Worm (Caenorhabditis elegans) whole organism, L1 larva: ENCODE results near the gene C47A4.1.

Experiments
- blmp-1 ChIP-seq: fragments of 150-350 bp; optimal IDR thresholded peaks from 2 replicates; lab custom pipeline; 2014; ENCODE audit warnings: missing biosample characterization, missing genetic modification characterization
- egl-27 ChIP-seq, 2 experiments: fragments of 150-350 bp in 1 of 2; sonication (generic microtip); optimal IDR thresholded peaks; 3 replicates each; lab custom pipeline; 2017 to 2018; ENCODE audit warnings: missing biosample characterization in 2 of 2, missing genetic modification characterization in 2 of 2, missing genetic modification reagents in 2 of 2
- lin-13 ChIP-seq: fragments of 150-350 bp; optimal IDR thresholded peaks from 2 replicates; lab custom pipeline; 2014; ENCODE audit warnings: missing biosample characterization, missing genetic modification reagents, missing genetic modification characterization
- lir-3 ChIP-seq: sonication (generic microtip); optimal IDR thresholded peaks from 2 replicates; lab custom pipeline; 2016; ENCODE audit warnings: mild to moderate bottlenecking, missing genetic modification characterization, moderate library complexity, missing compliant biosample characterization; ENCODE audit not compliant: poor library complexity
- mef-2 ChIP-seq: fragments of 150-350 bp; optimal IDR thresholded peaks from 2 replicates; lab custom pipeline; 2014; ENCODE audit warnings: missing biosample characterization, missing genetic modification characterization
- mep-1 ChIP-seq: fragments of 150-350 bp; optimal IDR thresholded peaks from 2 replicates; lab custom pipeline; 2014; ENCODE audit warnings: missing biosample characterization, missing genetic modification characterization
- nhr-11 ChIP-seq: fragments of 150-350 bp; optimal IDR thresholded peaks from 2 replicates; lab custom pipeline; 2014; ENCODE audit warnings: missing biosample characterization, missing genetic modification characterization
- nhr-77 ChIP-seq: fragments of 150-350 bp; optimal IDR thresholded peaks from 2 replicates; lab custom pipeline; 2014; ENCODE audit warnings: missing biosample characterization, missing genetic modification characterization
- pqm-1 ChIP-seq: sonication (generic microtip); optimal IDR thresholded peaks from 3 replicates; lab custom pipeline; 2017; ENCODE audit warnings: missing biosample characterization, missing genetic modification characterization
- unc-62 ChIP-seq: fragments of 150-350 bp; optimal IDR thresholded peaks from 2 replicates; lab custom pipeline; 2014; ENCODE audit warnings: missing biosample characterization, missing genetic modification reagents, missing genetic modification characterization
- unc-86 ChIP-seq: sonication (generic microtip); optimal IDR thresholded peaks from 2 replicates; lab custom pipeline; 2016; ENCODE audit warnings: missing genetic modification characterization, missing compliant biosample characterization
- ztf-11 ChIP-seq, 2 experiments: sonication (generic microtip); optimal IDR thresholded peaks; 2 replicates each; lab custom pipeline; 2016 to 2017; ENCODE audit warnings: missing genetic modification characterization in 2 of 2, missing biosample characterization in 1 of 2, missing compliant biosample characterization in 1 of 2

- TF ChIP-seq pqm-1 (tag; lab: Kevin White, UChicago) (no peak), mef-2 (tag; lab: Kevin White, UChicago) (no peak), nhr-77 (tag; lab: Kevin White, UChicago) (no peak), lin-13 (GFP tag; lab: Kevin White, UChicago) (no peak), unc-86 (tag; lab: Kevin White, UChicago) (no peak), mep-1 (tag; lab: Kevin White, UChicago) (no peak), unc-62 (no peak), nhr-11 (tag; lab: Kevin White, UChicago) (no peak), blmp-1 (tag; lab: Kevin White, UChicago) (no peak), egl-27 (tag; optimal IDR thresholded peaks at IDR 0.05; lab: Kevin White, UChicago) (no peak), lir-3 (tag; lab: Kevin White, UChicago) (no peak), ztf-11 (tag; optimal IDR thresholded peaks at IDR 0.05; lab: Kevin White, UChicago) (no peak)
Measured at ce11 chrIV:13687631-13688030, 28.5 kb downstream of the C47A4.1 start.
